Worm (Caenorhabditis elegans) whole organism, midembryonic: ENCODE measurements around the gene str-206.

Source experiments
- T22C8.4 ChIP-seq: fragments of 200-800 bp; sonication (Bioruptor generic); IDR thresholded peaks from 2 replicates; pipeline ENCODE4 v1.3.6; 2022; ENCODE audit warnings: missing genetic modification characterization, missing compliant biosample characterization
- cog-1 ChIP-seq: sonication (generic microtip); optimal IDR thresholded peaks from 2 replicates; lab custom pipeline; 2016; ENCODE audit warnings: missing genetic modification characterization, missing compliant biosample characterization
- flt-1 ChIP-seq: fragments of 200-800 bp; sonication (Bioruptor generic); IDR thresholded peaks from 2 replicates; pipeline ENCODE4 v1.3.6; 2022; ENCODE audit warnings: missing genetic modification characterization, missing compliant biosample characterization
- klf-2 ChIP-seq: fragments of 200-800 bp; sonication (Bioruptor generic); conservative IDR thresholded peaks from 2 replicates; pipeline ENCODE4 v1.3.6; 2022; ENCODE audit warnings: missing genetic modification reagents, missing genetic modification characterization, missing compliant biosample characterization
- med-1 ChIP-seq: sonication (generic microtip); optimal IDR thresholded peaks from 2 replicates; lab custom pipeline; 2017; ENCODE audit warnings: missing genetic modification characterization, mild to moderate bottlenecking, missing compliant biosample characterization, antibody characterized with exemption, missing genetic modification reagents; ENCODE audit not compliant: insufficient read depth
- ref-1 ChIP-seq: fragments of 200-800 bp; sonication (Bioruptor generic); conservative IDR thresholded peaks from 2 replicates; pipeline ENCODE4 v1.3.6; 2022; ENCODE audit warnings: missing genetic modification reagents, missing genetic modification characterization, missing compliant biosample characterization
- tab-1 ChIP-seq: fragments of 200-800 bp; sonication (Bioruptor generic); IDR thresholded peaks from 2 replicates; pipeline ENCODE4 v1.3.6; 2022; ENCODE audit warnings: missing genetic modification characterization, missing compliant biosample characterization
- ztf-23 ChIP-seq: fragments of 200-800 bp; sonication (Bioruptor generic); IDR thresholded peaks from 2 replicates; pipeline ENCODE4 v1.3.6; 2022; ENCODE audit warnings: missing genetic modification reagents, missing genetic modification characterization, missing compliant biosample characterization
- ztf-29 ChIP-seq: fragments of 200-800 bp; sonication (Bioruptor generic); IDR thresholded peaks from 2 replicates; pipeline ENCODE4 v1.3.6; 2022; ENCODE audit warnings: missing genetic modification reagents, missing genetic modification characterization, missing compliant biosample characterization

str-206 gene

DNA sequence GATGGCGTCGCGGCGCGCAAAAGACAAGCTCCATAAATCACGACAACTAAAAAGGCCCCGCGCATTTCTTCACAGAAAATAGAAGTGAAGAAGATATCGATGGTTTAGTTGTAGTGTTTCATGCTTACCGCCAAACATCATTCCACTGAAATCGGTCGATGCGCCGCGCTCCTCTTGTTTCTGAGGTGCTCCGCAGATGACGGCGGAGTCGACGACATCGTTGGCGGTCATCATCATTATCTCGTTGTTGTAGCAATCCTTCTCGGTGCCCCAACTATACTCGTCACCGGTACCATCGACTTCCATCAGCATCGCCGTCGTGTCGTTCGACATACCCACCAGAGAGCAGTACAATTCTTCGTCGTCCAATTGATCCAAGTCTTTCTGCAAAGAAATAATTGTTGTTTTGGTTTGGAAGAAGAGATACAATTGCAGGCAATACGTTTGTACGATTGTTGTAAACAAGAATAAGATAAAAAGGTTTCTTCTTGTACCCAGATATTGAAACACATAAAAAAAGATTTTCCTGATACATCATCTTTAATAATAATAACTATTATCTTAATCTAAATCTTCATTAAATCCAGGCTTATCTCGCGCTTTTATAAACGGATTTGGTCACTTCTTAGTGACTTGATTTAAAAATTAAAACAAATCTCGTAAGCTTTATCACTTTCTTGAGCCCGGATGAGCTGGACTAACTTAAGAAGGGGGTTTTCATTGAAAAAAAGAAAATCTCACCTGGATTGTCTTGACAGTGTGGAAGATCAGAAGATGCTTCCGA is 8.0 kb downstream of the str-206 start:
- TF ChIP-seq ztf-29 (GFP tag; lab: Robert Waterston, UW) = no peak
- TF ChIP-seq ztf-23 (GFP tag; lab: Robert Waterston, UW) = no peak
- peak; percentile 19; the same call in 1 of the 2 replicates for TF ChIP-seq flt-1
- no peak for TF ChIP-seq T22C8.4 (GFP tag; lab: Robert Waterston, UW)
- TF ChIP-seq tab-1 = no peak
- no peak for TF ChIP-seq klf-2 (GFP tag; lab: Robert Waterston, UW)
- TF ChIP-seq ref-1 (GFP tag; lab: Robert Waterston, UW) = no peak
- TF ChIP-seq cog-1 = no peak

DNA sequence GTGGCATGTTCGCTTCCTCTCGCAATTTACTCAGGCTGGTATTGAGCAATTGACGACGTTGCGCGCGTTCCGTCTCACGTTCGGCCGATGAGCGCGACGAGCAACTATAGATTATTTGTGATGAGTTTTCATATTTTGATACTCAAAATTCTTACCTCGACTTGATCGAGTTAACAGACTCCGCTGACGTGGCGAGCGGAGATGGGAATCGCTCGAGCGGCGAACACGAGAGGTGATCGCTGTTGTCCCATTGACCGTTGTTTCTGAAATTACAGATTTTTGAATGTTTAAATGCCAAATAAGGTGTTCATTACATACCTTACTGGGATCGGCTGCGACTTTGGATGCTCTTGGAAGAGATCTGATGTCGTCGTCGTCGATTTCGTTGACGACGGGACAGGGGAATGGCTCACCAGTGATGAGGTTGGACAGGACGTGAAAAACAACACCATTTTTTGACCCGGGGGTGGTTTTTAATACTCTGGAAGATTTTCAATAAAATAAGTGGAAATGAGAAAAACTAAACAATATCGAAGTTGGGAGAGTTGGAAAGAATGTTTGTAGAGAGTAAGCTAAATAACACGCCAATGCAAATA is 8.7 kb downstream of the str-206 start, which contains the start of gene W06H8.6:
Gene W06H8.6, minus strand, starts transcription at position 481 of the 596 bp plus-strand sequence.
- TF ChIP-seq med-1 (GFP tag; lab: Kevin White, UChicago) = no peak

DNA sequence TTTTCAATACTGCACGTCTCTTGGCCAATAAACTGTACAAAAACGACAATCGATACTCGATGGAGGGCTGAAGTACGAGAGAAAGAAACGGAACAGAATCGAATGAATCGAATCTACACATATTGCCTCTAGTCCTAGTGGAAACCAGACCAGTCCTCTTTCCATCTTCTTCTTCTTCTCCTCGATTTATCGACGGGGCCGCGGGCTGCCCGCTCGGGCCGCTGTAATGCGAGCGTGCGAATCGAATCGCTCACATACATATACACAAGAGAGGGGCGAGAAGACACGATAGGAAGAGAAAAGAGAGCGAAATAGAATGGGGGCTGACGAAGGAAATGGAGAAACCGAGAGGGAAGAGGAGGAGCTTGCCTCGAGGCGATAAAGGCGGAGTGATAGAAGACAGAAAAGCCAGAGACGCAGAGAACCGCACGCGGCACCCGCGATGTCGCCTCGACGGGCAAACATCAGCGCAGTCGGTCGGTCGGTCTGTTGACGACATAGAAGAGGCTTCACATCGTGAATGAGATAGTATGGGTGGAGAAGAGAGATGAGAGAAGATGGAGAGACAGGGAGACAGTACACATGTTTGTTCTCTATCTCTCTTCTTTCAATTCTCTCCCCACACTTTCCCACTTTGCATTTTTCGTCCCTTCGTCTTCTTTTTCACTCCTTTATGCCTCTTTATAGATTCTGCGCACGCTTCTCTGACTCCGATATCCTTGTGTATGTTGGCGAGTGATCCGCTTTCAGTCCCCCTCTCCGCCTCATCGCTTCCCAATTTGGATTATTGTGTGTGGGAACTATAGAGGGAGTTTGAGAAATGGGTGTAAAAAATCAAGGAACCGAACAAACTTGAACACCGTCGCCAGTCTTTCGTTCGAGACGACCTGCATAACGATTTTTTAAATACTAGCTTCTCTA is 9.7 kb downstream of the str-206 start:
- 0 out of 2 replicates have a peak, but pooled peaks have one; percentile 11 for TF ChIP-seq ref-1 (GFP tag; lab: Robert Waterston, UW)
- no peak for TF ChIP-seq ztf-29 (GFP tag; lab: Robert Waterston, UW)
- TF ChIP-seq T22C8.4 (GFP tag; lab: Robert Waterston, UW) = peak; percentile 53; the same call in 1 of the 2 replicates
- TF ChIP-seq cog-1 = peak; percentile 96
- 0 out of 2 replicates have a peak, but pooled peaks have one; percentile 15 for TF ChIP-seq klf-2 (GFP tag; lab: Robert Waterston, UW)
- 0 out of 2 replicates have a peak, but pooled peaks have one; percentile 12 for TF ChIP-seq ztf-23 (GFP tag; lab: Robert Waterston, UW)
- peak; percentile 48 for TF ChIP-seq flt-1
- no peak for TF ChIP-seq med-1 (GFP tag; lab: Kevin White, UChicago)
- no peak for TF ChIP-seq tab-1

DNA sequence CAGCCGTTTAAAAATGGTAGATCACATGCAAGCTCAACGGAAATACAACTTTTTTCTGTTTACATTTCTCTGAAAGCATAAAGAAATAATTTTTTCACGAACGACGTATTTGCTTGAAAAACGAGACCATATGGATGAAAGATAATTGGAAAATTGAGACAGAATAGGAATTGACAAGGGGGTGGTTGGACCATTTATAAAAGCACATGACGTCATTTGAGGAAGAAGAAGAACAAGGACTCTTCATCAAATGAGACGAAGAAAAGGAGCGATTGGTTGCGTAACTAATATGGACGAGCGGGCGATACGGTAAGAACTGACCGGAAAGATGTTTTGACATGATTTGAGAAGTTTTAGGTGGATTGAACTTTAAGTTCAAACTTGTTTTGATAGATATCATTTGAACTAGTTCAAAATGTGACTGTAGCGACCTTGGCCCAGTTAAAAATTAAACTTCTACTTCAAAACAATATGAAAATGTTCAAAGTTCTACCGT is 10.5 kb downstream of the str-206 start:
- no peak for TF ChIP-seq ztf-29 (GFP tag; lab: Robert Waterston, UW)
- TF ChIP-seq ztf-23 (GFP tag; lab: Robert Waterston, UW) = no peak
- TF ChIP-seq cog-1 = no peak
- no peak for TF ChIP-seq T22C8.4 (GFP tag; lab: Robert Waterston, UW)
- no peak for TF ChIP-seq ref-1 (GFP tag; lab: Robert Waterston, UW)

DNA sequence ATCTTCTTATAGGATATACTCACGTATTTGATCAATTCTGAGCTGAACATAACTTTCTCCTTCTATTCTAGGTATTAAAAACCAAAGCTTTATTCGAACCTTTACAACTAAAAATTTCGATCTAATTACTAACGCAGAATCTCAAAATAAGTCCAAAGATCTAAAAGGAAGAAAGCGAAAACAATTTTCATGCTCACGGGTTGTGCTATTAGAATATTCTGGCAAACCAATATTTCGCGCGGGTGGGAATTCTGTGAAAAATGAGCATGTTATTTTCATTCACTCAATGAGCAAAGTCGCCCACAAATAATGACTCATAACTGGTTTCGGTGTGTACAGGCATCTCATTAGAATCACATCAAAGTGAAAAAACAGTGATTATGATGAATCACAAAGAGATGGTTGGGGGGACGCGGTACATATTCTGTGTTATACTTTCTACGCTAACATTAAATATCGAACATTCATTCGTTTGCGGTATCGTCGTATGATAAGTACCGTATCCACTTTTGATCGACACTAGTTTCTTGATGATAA is 11.1 kb downstream of the str-206 start:
- TF ChIP-seq tab-1 = no peak
- TF ChIP-seq klf-2 (GFP tag; lab: Robert Waterston, UW) = no peak
- no peak for TF ChIP-seq ztf-23 (GFP tag; lab: Robert Waterston, UW)
- no peak for TF ChIP-seq cog-1
- TF ChIP-seq flt-1 = no peak
- no peak for TF ChIP-seq ref-1 (GFP tag; lab: Robert Waterston, UW)
- TF ChIP-seq ztf-29 (GFP tag; lab: Robert Waterston, UW) = no peak
- no peak for TF ChIP-seq med-1 (GFP tag; lab: Kevin White, UChicago)
- TF ChIP-seq T22C8.4 (GFP tag; lab: Robert Waterston, UW) = no peak

DNA sequence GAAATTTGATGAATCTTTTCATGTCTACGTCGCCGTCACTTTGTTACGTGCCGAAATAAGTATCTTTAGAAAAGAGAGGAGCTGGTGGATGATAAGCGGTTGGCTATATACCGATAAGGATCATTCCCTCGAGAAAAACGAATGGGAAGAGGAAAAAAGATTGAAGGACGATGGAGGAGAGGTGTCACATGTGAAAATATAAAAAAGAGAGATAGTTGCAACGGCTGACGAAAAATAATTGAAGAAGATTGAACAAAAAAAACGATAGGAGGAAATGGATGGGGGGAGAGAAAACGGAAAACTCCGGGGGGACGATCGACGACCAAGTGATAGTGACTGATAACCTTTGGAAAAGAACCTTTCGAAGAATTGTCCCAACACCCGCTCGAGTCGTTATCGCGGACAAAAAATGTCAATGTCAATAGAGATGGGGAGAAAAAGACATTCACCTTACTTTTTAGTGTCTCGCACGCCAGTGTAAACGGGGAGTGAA is 11.6 kb downstream of the str-206 start:
- TF ChIP-seq flt-1 (no peak), klf-2 (GFP tag; lab: Robert Waterston, UW) (no peak), ztf-23 (GFP tag; lab: Robert Waterston, UW) (no peak), T22C8.4 (GFP tag; lab: Robert Waterston, UW) (no peak), ref-1 (GFP tag; lab: Robert Waterston, UW) (no peak), cog-1 (no peak), tab-1 (no peak), ztf-29 (GFP tag; lab: Robert Waterston, UW) (no peak)

DNA sequence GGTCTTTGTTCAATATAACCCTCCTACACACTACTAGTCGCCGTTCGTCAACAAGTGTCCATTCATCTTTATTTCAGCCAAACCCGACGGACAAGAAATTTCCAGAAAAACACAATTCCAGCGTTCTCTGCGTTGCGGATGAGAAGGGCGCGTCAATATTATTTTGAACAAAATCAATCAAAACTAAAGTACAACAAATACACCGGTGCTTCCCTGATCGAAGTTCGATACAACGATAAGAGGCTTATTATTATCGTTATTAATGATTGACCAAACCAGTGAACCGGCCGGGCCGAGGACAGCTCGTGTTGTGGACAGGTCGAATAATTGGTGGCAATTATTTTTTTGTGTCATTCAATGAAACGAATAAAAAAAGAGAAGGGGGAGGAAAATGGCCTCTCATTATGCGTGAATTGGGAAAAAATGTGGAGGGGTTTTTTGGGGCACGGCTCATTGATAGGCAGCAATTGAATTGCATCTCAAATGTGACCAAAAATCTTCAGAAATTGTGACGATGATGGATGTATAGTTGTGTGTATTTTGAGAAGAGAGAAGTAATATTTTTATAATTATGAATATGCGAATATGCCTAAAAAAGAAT is 12.8 kb downstream of the str-206 start:
- TF ChIP-seq klf-2 (GFP tag; lab: Robert Waterston, UW) = no peak
- TF ChIP-seq cog-1 = no peak
- TF ChIP-seq flt-1 = no peak; the same call in 1 of the 2 replicates
- no peak for TF ChIP-seq ref-1 (GFP tag; lab: Robert Waterston, UW)
- TF ChIP-seq ztf-29 (GFP tag; lab: Robert Waterston, UW) = no peak
- no peak for TF ChIP-seq med-1 (GFP tag; lab: Kevin White, UChicago)
- no peak for TF ChIP-seq T22C8.4 (GFP tag; lab: Robert Waterston, UW)
- TF ChIP-seq ztf-23 (GFP tag; lab: Robert Waterston, UW) = no peak
- TF ChIP-seq tab-1 = no peak

DNA sequence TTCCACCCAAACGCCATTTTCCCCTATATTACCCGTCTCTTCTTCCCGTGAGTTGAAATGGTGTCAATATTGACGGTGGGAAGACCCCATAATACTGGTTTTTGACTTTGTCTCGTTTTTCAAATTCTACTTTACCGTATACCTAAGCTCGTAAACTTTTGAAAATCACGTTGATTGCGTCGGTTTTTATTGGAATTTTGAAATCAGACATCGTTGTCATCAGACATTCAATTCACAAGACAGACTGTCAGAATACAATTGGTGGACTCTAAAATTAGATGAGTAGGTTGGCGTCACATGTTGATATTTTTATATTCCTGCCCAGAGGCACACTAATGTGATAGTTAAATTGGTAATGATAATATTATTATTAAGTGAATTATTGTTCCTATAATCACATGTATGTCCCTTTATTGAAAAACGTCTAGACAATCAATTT is 14.0 kb downstream of the str-206 start:
- TF ChIP-seq flt-1 (no peak), cog-1 (no peak)
